Worm (Caenorhabditis elegans): ENCODE measurements around the gene lon-1.
A peak's percentile ranks its signal among the peaks of the same experiment; 100 is the strongest.

The lon-1 gene

ce11 chrIII:5495168-5495567 lies 20.9 kb downstream of the lon-1 start, which contains the start of gene R02F2.8:
Gene R02F2.8, minus strand, starts transcription at chrIII:5495268.
- TF ChIP-seq ztf-23 (GFP tag; IDR thresholded peaks at IDR 0.05), result no peak
- TF ChIP-seq ztf-29 (GFP tag; IDR thresholded peaks at IDR 0.05), result no peak
- no peak for TF ChIP-seq med-1 (GFP tag; optimal IDR thresholded peaks at IDR 0.05; ENCODE audit: insufficient read depth)
- no peak for TF ChIP-seq T22C8.4 (GFP tag; IDR thresholded peaks at IDR 0.05)
- no peak for TF ChIP-seq tab-1 (GFP tag; IDR thresholded peaks at IDR 0.05)
- TF ChIP-seq klf-2 (GFP tag; conservative IDR thresholded peaks at IDR 0.05), result no peak
- no peak for TF ChIP-seq ref-1 (GFP tag; conservative IDR thresholded peaks at IDR 0.05)
- TF ChIP-seq flt-1 (GFP tag; IDR thresholded peaks at IDR 0.05), result no peak
- TF ChIP-seq cog-1 (tag; optimal IDR thresholded peaks at IDR 0.05), result no peak

- no peak for TF ChIP-seq klf-2 (GFP tag; conservative IDR thresholded peaks at IDR 0.05)
- TF ChIP-seq flt-1 (GFP tag; IDR thresholded peaks at IDR 0.05), result 0 out of 2 replicates have a peak, but pooled peaks have one; percentile 36
Measured at ce11 chrIII:5498973-5499372, 24.7 kb downstream of the lon-1 start, which contains the start of gene R02F2.9. Gene R02F2.9, plus strand, starts transcription at chrIII:5499190.

ce11 chrIII:5499942-5500341 lies 25.7 kb downstream of the lon-1 start:
- TF ChIP-seq klf-2 (GFP tag; conservative IDR thresholded peaks at IDR 0.05) (no peak), cog-1 (tag; optimal IDR thresholded peaks at IDR 0.05) (no peak), T22C8.4 (GFP tag; IDR thresholded peaks at IDR 0.05) (no peak; the same call in 1 of the 2 replicates), flt-1 (GFP tag; IDR thresholded peaks at IDR 0.05) (no peak), ztf-23 (GFP tag; IDR thresholded peaks at IDR 0.05) (no peak), med-1 (GFP tag; optimal IDR thresholded peaks at IDR 0.05; ENCODE audit: insufficient read depth) (no peak), ztf-29 (GFP tag; IDR thresholded peaks at IDR 0.05) (no peak), ref-1 (GFP tag; conservative IDR thresholded peaks at IDR 0.05) (no peak), tab-1 (GFP tag; IDR thresholded peaks at IDR 0.05) (no peak)

- TF ChIP-seq ref-1 (GFP tag; conservative IDR thresholded peaks at IDR 0.05), result no peak
- no peak for TF ChIP-seq med-1 (GFP tag; optimal IDR thresholded peaks at IDR 0.05; ENCODE audit: insufficient read depth)
- TF ChIP-seq ztf-23 (GFP tag; IDR thresholded peaks at IDR 0.05), result no peak
- TF ChIP-seq T22C8.4 (GFP tag; IDR thresholded peaks at IDR 0.05), result no peak
- TF ChIP-seq ztf-29 (GFP tag; IDR thresholded peaks at IDR 0.05), result no peak
- TF ChIP-seq flt-1 (GFP tag; IDR thresholded peaks at IDR 0.05), result no peak
- TF ChIP-seq klf-2 (GFP tag; conservative IDR thresholded peaks at IDR 0.05), result no peak
Measured at ce11 chrIII:5500732-5501131, 26.5 kb downstream of the lon-1 start.

- TF ChIP-seq flt-1 (GFP tag; IDR thresholded peaks at IDR 0.05), result no peak
- no peak for TF ChIP-seq ztf-29 (GFP tag; IDR thresholded peaks at IDR 0.05)
- no peak for TF ChIP-seq cog-1 (tag; optimal IDR thresholded peaks at IDR 0.05)
- no peak for TF ChIP-seq T22C8.4 (GFP tag; IDR thresholded peaks at IDR 0.05)
- TF ChIP-seq tab-1 (GFP tag; IDR thresholded peaks at IDR 0.05), result no peak
- no peak for TF ChIP-seq ztf-23 (GFP tag; IDR thresholded peaks at IDR 0.05)
- no peak for TF ChIP-seq klf-2 (GFP tag; conservative IDR thresholded peaks at IDR 0.05)
- no peak for TF ChIP-seq ref-1 (GFP tag; conservative IDR thresholded peaks at IDR 0.05)
- TF ChIP-seq med-1 (GFP tag; optimal IDR thresholded peaks at IDR 0.05; ENCODE audit: insufficient read depth), result no peak
Measured at ce11 chrIII:5501358-5502287, 27.3 kb downstream of the lon-1 start, which contains the start of gene R02F2.1. Gene R02F2.1, plus strand, starts transcription at chrIII:5501885.

ce11 chrIII:5502915-5503575 lies 28.8 kb downstream of the lon-1 start:
- no peak for TF ChIP-seq ztf-23 (GFP tag; IDR thresholded peaks at IDR 0.05)
- peak; percentile 56 for TF ChIP-seq cog-1 (tag; optimal IDR thresholded peaks at IDR 0.05)
- TF ChIP-seq ref-1 (GFP tag; conservative IDR thresholded peaks at IDR 0.05), result peak; percentile 43; the same call in 1 of the 2 replicates

ce11 chrIII:5503669-5504068 lies 29.4 kb downstream of the lon-1 start:
- TF ChIP-seq med-1 (GFP tag; optimal IDR thresholded peaks at IDR 0.05; ENCODE audit: insufficient read depth), result no peak
- TF ChIP-seq flt-1 (GFP tag; IDR thresholded peaks at IDR 0.05), result no peak

- TF ChIP-seq flt-1 (GFP tag; IDR thresholded peaks at IDR 0.05) (0 out of 2 replicates have a peak, but pooled peaks have one; percentile 16), ref-1 (GFP tag; conservative IDR thresholded peaks at IDR 0.05) (no peak)
Measured at ce11 chrIII:5504164-5504563, 29.9 kb downstream of the lon-1 start.

- TF ChIP-seq ztf-23 (GFP tag; IDR thresholded peaks at IDR 0.05) (no peak), ztf-29 (GFP tag; IDR thresholded peaks at IDR 0.05) (no peak), flt-1 (GFP tag; IDR thresholded peaks at IDR 0.05) (0 out of 2 replicates have a peak, but pooled peaks have one; percentile 54)
Measured at ce11 chrIII:5504725-5505473, 30.6 kb downstream of the lon-1 start.

Measured in whole organism, midembryonic.